Fruit fly (Drosophila melanogaster) whole organism, adult: ENCODE data around the gene CG9288.

Source experiments
- CG11617 ChIP-seq: fragments of 200-800 bp; sonication (Bioruptor generic); optimal IDR thresholded peaks from 2 replicates; lab custom pipeline; 2017; ENCODE audit warnings: mild to moderate bottlenecking, missing biosample characterization, missing genetic modification reagents, missing genetic modification characterization
- CG33017 ChIP-seq: fragments of 200-800 bp; sonication (Bioruptor generic); optimal IDR thresholded peaks from 2 replicates; lab custom pipeline; 2018; ENCODE audit warnings: missing biosample characterization, mild to moderate bottlenecking, missing genetic modification characterization, moderate library complexity
- Hr96 ChIP-seq: fragments of 200-800 bp; sonication (Bioruptor generic); optimal IDR thresholded peaks from 2 replicates; lab custom pipeline; 2016; ENCODE audit warnings: missing biosample characterization, missing genetic modification characterization
- bab1 ChIP-seq: fragments of 200-800 bp; sonication (Bioruptor generic); optimal IDR thresholded peaks from 3 replicates; lab custom pipeline; 2019; ENCODE audit warnings: missing biosample characterization, mild to moderate bottlenecking, missing genetic modification characterization, moderate library complexity
- cic ChIP-seq: fragments of 200-800 bp; sonication (Bioruptor generic); optimal IDR thresholded peaks from 2 replicates; lab custom pipeline; 2017; ENCODE audit warnings: missing biosample characterization, mild to moderate bottlenecking, missing genetic modification characterization, moderate library complexity
- kay ChIP-seq: fragments of 200-800 bp; sonication (Bioruptor generic); peaks from one replicate; lab custom pipeline; 2016; ENCODE audit warnings: missing biosample characterization, missing genetic modification characterization, borderline replicate concordance
- ovo ChIP-seq: fragments of 200-800 bp; sonication (Bioruptor generic); optimal IDR thresholded peaks from 2 replicates; lab custom pipeline; 2016; ENCODE audit warnings: missing biosample characterization, missing genetic modification characterization

- TF ChIP-seq ovo (GFP tag; lab: Kevin White, UChicago), result no peak
- no peak for TF ChIP-seq Hr96
- no peak for TF ChIP-seq cic (GFP tag; lab: Kevin White, UChicago)
- TF ChIP-seq CG33017 (tag; lab: Kevin White, UChicago), result peak; percentile 4
- no peak for TF ChIP-seq CG11617 (GFP tag; lab: Kevin White, UChicago)
- TF ChIP-seq kay (GFP tag; lab: Kevin White, UChicago), result no peak
- TF ChIP-seq bab1 (GFP tag; lab: Kevin White, UChicago), result no peak
These were observed 24.7 kb downstream of the CG9288 start for dm6 chr3R:13803892-13804710.
